Fruit fly (Drosophila melanogaster) whole organism, embryonic: Measurements from ENCODE around the gene tsh.

ENCODE experiments used
- Abd-B ChIP-seq: fragments of 200-800 bp; sonication (Bioruptor generic); optimal IDR thresholded peaks from 2 replicates; lab custom pipeline; 2018; ENCODE audit warnings: missing biosample characterization, mild to moderate bottlenecking, missing genetic modification characterization, moderate library complexity
- CG1024 ChIP-seq: fragments of 200-800 bp; sonication (Bioruptor generic); IDR thresholded peaks from 2 replicates; pipeline ENCODE4 v1.3.6; 2022; ENCODE audit warnings: missing biosample characterization, missing genetic modification characterization
- CG10267 ChIP-seq: fragments of 200-800 bp; sonication (Bioruptor generic); optimal IDR thresholded peaks from 2 replicates; lab custom pipeline; 2018; ENCODE audit warnings: missing biosample characterization, mild to moderate bottlenecking, missing genetic modification characterization, moderate library complexity
- CG15073 ChIP-seq: fragments of 200-800 bp; sonication (Bioruptor generic); optimal IDR thresholded peaks from 2 replicates; lab custom pipeline; 2016; ENCODE audit warnings: missing biosample characterization, missing genetic modification characterization
- CG17385 ChIP-seq: fragments of 200-800 bp; sonication (Bioruptor generic); optimal IDR thresholded peaks from 3 replicates; lab custom pipeline; 2018; ENCODE audit warnings: missing biosample characterization, mild to moderate bottlenecking, missing genetic modification characterization
- CG17568 ChIP-seq: fragments of 200-800 bp; sonication (Bioruptor generic); optimal IDR thresholded peaks from 2 replicates; lab custom pipeline; 2018; ENCODE audit warnings: missing biosample characterization, mild to moderate bottlenecking, missing genetic modification characterization, moderate library complexity
- CG1792 ChIP-seq: fragments of 200-800 bp; sonication (Bioruptor generic); optimal IDR thresholded peaks from 2 replicates; lab custom pipeline; 2016; ENCODE audit warnings: missing biosample characterization, missing genetic modification characterization
- CG30020 ChIP-seq: fragments of 200-800 bp; optimal IDR thresholded peaks from 2 replicates; lab custom pipeline; 2019; ENCODE audit warnings: missing biosample characterization, mild to moderate bottlenecking, missing genetic modification characterization, moderate library complexity
- CG3995 ChIP-seq: fragments of 200-800 bp; sonication (Bioruptor generic); optimal IDR thresholded peaks from 3 replicates; lab custom pipeline; 2016; ENCODE audit warnings: missing biosample characterization, missing genetic modification characterization
- CG4820 ChIP-seq: fragments of 200-800 bp; sonication (Bioruptor generic); optimal IDR thresholded peaks from 3 replicates; lab custom pipeline; 2016; ENCODE audit warnings: missing biosample characterization, missing genetic modification characterization
- CG6791 ChIP-seq: fragments of 200-800 bp; sonication (Bioruptor generic); IDR thresholded peaks from 3 replicates; pipeline ENCODE4 v1.3.6; 2022; ENCODE audit warnings: missing biosample characterization, missing genetic modification characterization; ENCODE audit not compliant: partially characterized antibody
- CG6813 ChIP-seq: fragments of 200-800 bp; sonication (Bioruptor generic); optimal IDR thresholded peaks from 2 replicates; lab custom pipeline; 2017; ENCODE audit warnings: missing biosample characterization, missing genetic modification characterization, mild to moderate bottlenecking, moderate library complexity, missing genetic modification reagents
- CG7372 ChIP-seq: fragments of 200-800 bp; sonication (Bioruptor generic); IDR thresholded peaks from 2 replicates; pipeline ENCODE4 v1.3.6; 2022; ENCODE audit warnings: missing biosample characterization, missing genetic modification characterization
- CG7963 ChIP-seq: fragments of 200-800 bp; sonication (Bioruptor generic); IDR thresholded peaks from 3 replicates; pipeline ENCODE4 v1.3.6; 2022; ENCODE audit warnings: missing biosample characterization, missing genetic modification characterization; ENCODE audit not compliant: partially characterized antibody
- CG7987 ChIP-seq: fragments of 200-800 bp; sonication (Bioruptor generic); optimal IDR thresholded peaks from 2 replicates; lab custom pipeline; 2018; ENCODE audit warnings: missing biosample characterization, mild to moderate bottlenecking, missing genetic modification characterization, moderate library complexity
- CG9609 ChIP-seq: fragments of 200-800 bp; sonication (Bioruptor generic); optimal IDR thresholded peaks from 3 replicates; lab custom pipeline; 2016; ENCODE audit warnings: missing biosample characterization, missing genetic modification characterization
- D ChIP-seq, 2 experiments: fragments of 200-800 bp in 1 of 2; fragments of >200 bp in 1 of 2; sonication (Bioruptor generic) in 1 of 2; optimal IDR thresholded peaks; 2 replicates in 1 of 2; 3 replicates in 1 of 2; lab custom pipeline; 2017; ENCODE audit warnings: mild to moderate bottlenecking in 1 of 2, missing biosample characterization in 1 of 2, missing genetic modification characterization in 1 of 2, missing genetic modification reagents in 1 of 2
- D19A ChIP-seq: fragments of 200-800 bp; optimal IDR thresholded peaks from 3 replicates; lab custom pipeline; 2019; ENCODE audit warnings: missing biosample characterization, mild to moderate bottlenecking, missing genetic modification characterization, moderate library complexity
- Dfd ChIP-seq, 2 experiments: fragments of >200 bp; optimal IDR thresholded peaks; 2 replicates each; lab custom pipeline; 2017; ENCODE audit warnings: missing biosample characterization in 2 of 2, missing genetic modification characterization in 2 of 2
- E2f1 ChIP-seq: fragments of 200-800 bp; sonication (Bioruptor generic); IDR thresholded peaks from 2 replicates; pipeline ENCODE4 v1.3.6; 2022; ENCODE audit warnings: missing biosample characterization, missing genetic modification characterization
- Ets97D ChIP-seq: fragments of 200-800 bp; sonication (Bioruptor generic); optimal IDR thresholded peaks from 3 replicates; lab custom pipeline; 2016; ENCODE audit warnings: missing biosample characterization, missing genetic modification characterization
- Fer1 ChIP-seq: fragments of 200-800 bp; sonication (Bioruptor generic); optimal IDR thresholded peaks from 2 replicates; lab custom pipeline; 2017; ENCODE audit warnings: missing biosample characterization, mild to moderate bottlenecking, missing genetic modification characterization
- Hr51 ChIP-seq, 2 experiments: fragments of 200-800 bp; sonication (Bioruptor generic); optimal IDR thresholded peaks; 2 replicates in 1 of 2; 3 replicates in 1 of 2; lab custom pipeline; 2016 to 2018; ENCODE audit warnings: missing biosample characterization in 2 of 2, missing genetic modification characterization in 2 of 2, mild to moderate bottlenecking in 1 of 2, moderate library complexity in 1 of 2
- Hsf ChIP-seq: fragments of 200-800 bp; sonication (Bioruptor generic); optimal IDR thresholded peaks from 3 replicates; lab custom pipeline; 2016; ENCODE audit warnings: missing biosample characterization, missing genetic modification characterization
- Med ChIP-seq: fragments of 200-800 bp; sonication (Bioruptor generic); peaks from one replicate; lab custom pipeline; 2016; ENCODE audit warnings: missing biosample characterization, missing genetic modification characterization, mild to moderate bottlenecking, inconsistent platforms, moderate library complexity
- Meics ChIP-seq: fragments of 200-800 bp; sonication (Bioruptor generic); optimal IDR thresholded peaks from 2 replicates; lab custom pipeline; 2017; ENCODE audit warnings: missing biosample characterization, mild to moderate bottlenecking, missing genetic modification characterization
- NC2β ChIP-seq: fragments of 200-800 bp; sonication (Bioruptor generic); optimal IDR thresholded peaks from 2 replicates; lab custom pipeline; 2016; ENCODE audit warnings: missing biosample characterization, missing genetic modification characterization
- Stat92E ChIP-seq, 3 experiments: fragments of >200 bp in 2 of 3; fragments of 200-800 bp in 1 of 3; sonication (Bioruptor generic) in 1 of 3; optimal IDR thresholded peaks; 2 replicates each; lab custom pipeline; 2017 to 2019; ENCODE audit warnings: missing biosample characterization in 3 of 3, missing genetic modification characterization in 3 of 3, mild to moderate bottlenecking in 1 of 3, moderate library complexity in 1 of 3
- ac ChIP-seq: fragments of 200-800 bp; sonication (Bioruptor generic); optimal IDR thresholded peaks from 3 replicates; lab custom pipeline; 2017; ENCODE audit warnings: missing biosample characterization, mild to moderate bottlenecking, missing genetic modification characterization
- al ChIP-seq: fragments of 200-800 bp; sonication (Bioruptor generic); IDR thresholded peaks from 2 replicates; pipeline ENCODE4 v1.3.6; 2022; ENCODE audit warnings: missing biosample characterization, missing genetic modification characterization
- btn ChIP-seq: fragments of 200-800 bp; sonication (Bioruptor generic); optimal IDR thresholded peaks from 2 replicates; lab custom pipeline; 2016; ENCODE audit warnings: missing biosample characterization, missing genetic modification characterization
- chinmo ChIP-seq: fragments of 200-800 bp; sonication (Bioruptor generic); IDR thresholded peaks from 4 replicates; pipeline ENCODE4 v1.3.6; 2022; ENCODE audit warnings: missing biosample characterization, missing genetic modification characterization; ENCODE audit not compliant: partially characterized antibody
- emc ChIP-seq: fragments of 200-800 bp; sonication (Bioruptor generic); optimal IDR thresholded peaks from 2 replicates; lab custom pipeline; 2016; ENCODE audit warnings: missing biosample characterization, missing genetic modification characterization
- eve ChIP-seq, 2 experiments: fragments of >200 bp; optimal IDR thresholded peaks; 2 replicates each; lab custom pipeline; 2017; ENCODE audit warnings: missing biosample characterization in 2 of 2, missing genetic modification characterization in 2 of 2
- ewg ChIP-seq: fragments of 200-800 bp; sonication (Bioruptor generic); optimal IDR thresholded peaks from 3 replicates; lab custom pipeline; 2017; ENCODE audit warnings: mild to moderate bottlenecking, missing biosample characterization, missing genetic modification reagents, missing genetic modification characterization
- gcm2 ChIP-seq: fragments of 200-800 bp; sonication (Bioruptor generic); optimal IDR thresholded peaks from 2 replicates; lab custom pipeline; 2016; ENCODE audit warnings: missing biosample characterization, missing genetic modification characterization
- gsb ChIP-seq: fragments of 200-800 bp; sonication (Bioruptor generic); IDR thresholded peaks from 2 replicates; pipeline ENCODE4 v1.3.6; 2022; ENCODE audit warnings: missing biosample characterization, missing genetic modification characterization
- ham ChIP-seq: fragments of 200-800 bp; sonication (Bioruptor generic); IDR thresholded peaks from 2 replicates; pipeline ENCODE4 v1.3.6; 2022; ENCODE audit warnings: missing biosample characterization, missing genetic modification characterization
- mirr ChIP-seq: fragments of 200-800 bp; sonication (Bioruptor generic); optimal IDR thresholded peaks from 3 replicates; lab custom pipeline; 2018; ENCODE audit warnings: missing biosample characterization, mild to moderate bottlenecking, missing genetic modification characterization
- nerfin-2 ChIP-seq: fragments of 200-800 bp; sonication (Bioruptor generic); IDR thresholded peaks from 2 replicates; pipeline ENCODE4 v1.3.6; 2022; ENCODE audit warnings: missing biosample characterization, missing genetic modification characterization; ENCODE audit not compliant: partially characterized antibody
- nmo ChIP-seq: fragments of 200-800 bp; sonication (Bioruptor generic); optimal IDR thresholded peaks from 2 replicates; lab custom pipeline; 2018; ENCODE audit warnings: missing biosample characterization, mild to moderate bottlenecking, missing genetic modification characterization, moderate library complexity
- oc ChIP-seq: fragments of 200-800 bp; sonication (Bioruptor generic); optimal IDR thresholded peaks from 2 replicates; lab custom pipeline; 2018; ENCODE audit warnings: missing biosample characterization, mild to moderate bottlenecking, missing genetic modification characterization, moderate library complexity
- phol ChIP-seq: fragments of 200-800 bp; sonication (Bioruptor generic); optimal IDR thresholded peaks from 3 replicates; lab custom pipeline; 2018; ENCODE audit warnings: missing biosample characterization, mild to moderate bottlenecking, missing genetic modification characterization, moderate library complexity
- sim ChIP-seq: fragments of 200-800 bp; sonication (Bioruptor generic); IDR thresholded peaks from 2 replicates; pipeline ENCODE4 v1.3.6; 2022; ENCODE audit warnings: missing biosample characterization, missing genetic modification characterization
- sr ChIP-seq: fragments of 200-800 bp; sonication (Bioruptor generic); IDR thresholded peaks from 3 replicates; pipeline ENCODE4 v1.3.6; 2022; ENCODE audit warnings: missing biosample characterization, missing genetic modification characterization
- usp ChIP-seq: fragments of >200 bp; optimal IDR thresholded peaks from 2 replicates; lab custom pipeline; 2017; ENCODE audit warnings: missing biosample characterization, missing genetic modification characterization
- wor ChIP-seq: fragments of 200-800 bp; sonication (Bioruptor generic); IDR thresholded peaks from 2 replicates; pipeline ENCODE4 v1.3.6; 2022; ENCODE audit warnings: missing biosample characterization, missing genetic modification characterization

Gene tsh

DNA sequence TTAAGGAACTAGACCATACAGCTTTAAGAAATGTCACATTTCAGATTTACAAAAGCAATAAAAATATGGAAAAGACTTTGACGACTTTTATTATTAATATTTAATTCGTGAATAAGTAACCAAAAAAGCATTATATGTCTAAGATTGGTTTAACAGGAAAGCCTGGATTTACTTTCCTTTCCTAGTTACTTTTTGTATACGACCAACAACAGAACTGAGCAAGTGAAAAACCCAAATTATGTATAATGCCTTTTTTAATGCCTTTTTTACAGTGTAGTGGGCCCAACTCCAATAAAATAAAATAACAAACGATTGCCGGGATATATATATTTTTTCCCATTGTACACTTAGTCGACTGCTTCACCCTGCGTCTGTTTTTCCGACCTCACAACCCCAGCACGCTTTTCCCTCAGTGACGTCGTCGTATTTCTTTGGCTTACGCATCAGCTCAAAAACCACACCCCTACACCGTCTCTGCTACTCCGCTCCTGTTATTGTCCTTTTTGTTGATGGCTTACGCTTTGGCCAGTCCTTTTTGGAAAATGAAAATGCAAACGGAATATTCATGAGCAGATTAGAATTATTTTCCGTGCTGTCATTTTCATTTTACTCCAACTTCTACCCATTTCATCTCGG lies 43.5 kb upstream of the tsh start (continued):
- TF ChIP-seq ewg (GFP tag; lab: Kevin White, UChicago) (no peak), mirr (GFP tag; lab: Kevin White, UChicago) (no peak), nmo (GFP tag; lab: Kevin White, UChicago) (peak; percentile 45), CG10267 (tag; lab: Kevin White, UChicago) (no peak), D19A (peak; percentile 1), nerfin-2 (GFP tag; lab: Robert Waterston, UW) (no peak), CG17568 (no peak), CG6813 (GFP tag; lab: Kevin White, UChicago) (peak; percentile 1)

DNA sequence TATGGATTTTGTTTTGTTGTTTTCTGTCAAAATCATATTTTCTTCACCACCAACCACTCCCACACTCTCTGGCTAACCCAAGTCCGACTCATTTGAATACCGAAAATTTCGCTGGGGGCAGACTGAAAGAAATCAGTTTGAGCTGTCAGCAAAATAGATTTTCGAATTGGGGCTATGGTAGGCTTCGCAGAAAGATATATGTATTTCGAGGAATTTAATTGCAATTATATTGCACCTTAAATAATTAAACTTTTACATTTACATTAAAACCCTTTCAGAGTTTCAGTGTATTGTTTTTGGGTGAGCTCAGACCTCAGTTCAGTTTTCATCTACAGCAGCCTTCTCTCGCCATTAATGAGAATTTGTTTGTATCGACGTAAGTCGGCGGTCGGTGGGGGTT lies 41.4 kb upstream of the tsh start:
- TF ChIP-seq Meics (GFP tag; lab: Kevin White, UChicago) (peak; percentile 57), nmo (GFP tag; lab: Kevin White, UChicago) (peak; percentile 52), Hr51 (GFP tag; optimal IDR thresholded peaks at IDR 0.05; lab: Kevin White, UChicago) (peak; percentile 29 to 64), CG7372 (GFP tag; lab: Robert Waterston, UW) (no peak; the same call in 1 of the 2 replicates), CG7987 (GFP tag; lab: Kevin White, UChicago) (no peak), eve (GFP tag; optimal IDR thresholded peaks at IDR 0.05; lab: Kevin White, UChicago) (peak in 1 of 2 experiments; percentile 87), chinmo (GFP tag; lab: Robert Waterston, UW) (no peak), oc (tag; lab: Kevin White, UChicago) (peak; percentile 38), Stat92E (GFP tag; optimal IDR thresholded peaks at IDR 0.05; lab: Kevin White, UChicago) (no peak), CG4820 (GFP tag; lab: Kevin White, UChicago) (peak; percentile 5), ham (GFP tag; lab: Robert Waterston, UW) (no peak), CG1792 (GFP tag; lab: Kevin White, UChicago) (peak; percentile 28), wor (peak; percentile 60), gcm2 (GFP tag; lab: Kevin White, UChicago) (no peak), CG6791 (GFP tag; lab: Robert Waterston, UW) (no peak), CG30020 (tag; lab: Kevin White, UChicago) (no peak), Med (GFP tag; lab: Kevin White, UChicago) (peak; percentile 93), Ets97D (GFP tag; lab: Kevin White, UChicago) (no peak), gsb (GFP tag; lab: Robert Waterston, UW) (no peak), CG1024 (GFP tag; lab: Robert Waterston, UW) (peak; percentile 29; the same call in 1 of the 2 replicates), phol (tag; lab: Kevin White, UChicago) (peak; percentile 57), E2f1 (peak; percentile 44; the same call in 1 of the 2 replicates), Hsf (GFP tag; lab: Kevin White, UChicago) (peak; percentile 52), Fer1 (GFP tag; lab: Kevin White, UChicago) (peak; percentile 69), btn (GFP tag; lab: Kevin White, UChicago) (no peak), emc (GFP tag; lab: Kevin White, UChicago) (no peak), CG15073 (GFP tag; lab: Kevin White, UChicago) (no peak), CG3995 (GFP tag; lab: Kevin White, UChicago) (no peak), usp (GFP tag; lab: Kevin White, UChicago) (no peak), Abd-B (GFP tag; lab: Kevin White, UChicago) (no peak), CG7963 (GFP tag; lab: Robert Waterston, UW) (no peak), ac (GFP tag; lab: Kevin White, UChicago) (no peak), CG17385 (GFP tag; lab: Kevin White, UChicago) (peak; percentile 51), D (optimal IDR thresholded peaks at IDR 0.05; lab: Kevin White, UChicago) (no peak), D (GFP tag; optimal IDR thresholded peaks at IDR 0.05; lab: Kevin White, UChicago) (peak; percentile 57), CG9609 (peak; percentile 26), sr (GFP tag; lab: Robert Waterston, UW) (no peak), al (no peak), sim (GFP tag; lab: Robert Waterston, UW) (no peak), NC2β (GFP tag; lab: Kevin White, UChicago) (peak; percentile 23), D19A (peak; percentile 57), Dfd (GFP tag; optimal IDR thresholded peaks at IDR 0.05; lab: Kevin White, UChicago) (no peak)
